Worm (Caenorhabditis elegans): ENCODE data around the gene C44C11.6.

C44C11.6 gene

ce11 chrII:12341566-12342223 is 2.9 kb upstream of the C44C11.6 start:
- TF ChIP-seq elt-1 (tag; optimal IDR thresholded peaks at IDR 0.05) (no peak), nhr-129 (tag; optimal IDR thresholded peaks at IDR 0.05) (peak; percentile 28), egl-27 (tag; optimal IDR thresholded peaks at IDR 0.05) (no peak), nhr-25 (tag; optimal IDR thresholded peaks at IDR 0.05) (peak; percentile 17), nhr-21 (tag; optimal IDR thresholded peaks at IDR 0.05) (no peak), unc-55 (GFP tag; optimal IDR thresholded peaks at IDR 0.05) (peak; percentile 24)

ce11 chrII:12342928-12343327 is 1.7 kb upstream of the C44C11.6 start:
- no peak for TF ChIP-seq sma-3 (GFP tag; optimal IDR thresholded peaks at IDR 0.05)
- no peak for TF ChIP-seq mab-5 (tag; optimal IDR thresholded peaks at IDR 0.05)
- TF ChIP-seq ztf-4 (tag; optimal IDR thresholded peaks at IDR 0.05): no peak
- TF ChIP-seq snpc-4 (tag; optimal IDR thresholded peaks at IDR 0.05): no peak
- no peak for TF ChIP-seq elt-1 (tag; optimal IDR thresholded peaks at IDR 0.05)
- no peak for TF ChIP-seq lin-13 (GFP tag; optimal IDR thresholded peaks at IDR 0.05)
- TF ChIP-seq nhr-23 (tag; optimal IDR thresholded peaks at IDR 0.05): no peak
- TF ChIP-seq nhr-25 (tag; optimal IDR thresholded peaks at IDR 0.05): no peak
- TF ChIP-seq ztf-1 (GFP tag; conservative IDR thresholded peaks at IDR 0.05): no peak
- TF ChIP-seq unc-62 (GFP tag; optimal IDR thresholded peaks at IDR 0.05): no peak
- TF ChIP-seq skn-1 (tag; optimal IDR thresholded peaks at IDR 0.05): no peak
- no peak for TF ChIP-seq nhr-237 (tag; optimal IDR thresholded peaks at IDR 0.05)
- TF ChIP-seq gmeb-1 (tag; optimal IDR thresholded peaks at IDR 0.05): no peak
- no peak for TF ChIP-seq zag-1 (tag; optimal IDR thresholded peaks at IDR 0.05)

ce11 chrII:12343710-12344109 is 899 bp upstream of the C44C11.6 start:
- TF ChIP-seq dmd-4 (tag; optimal IDR thresholded peaks at IDR 0.05): no peak
- TF ChIP-seq F13H6.1 (tag; optimal IDR thresholded peaks at IDR 0.05): no peak
- TF ChIP-seq sma-3 (GFP tag; optimal IDR thresholded peaks at IDR 0.05): no peak
- TF ChIP-seq C34F6.9 (tag; optimal IDR thresholded peaks at IDR 0.05): no peak
- no peak for TF ChIP-seq nhr-237 (tag; optimal IDR thresholded peaks at IDR 0.05)
- TF ChIP-seq mbf-1 (tag; optimal IDR thresholded peaks at IDR 0.05): no peak
- TF ChIP-seq nhr-12 (tag; optimal IDR thresholded peaks at IDR 0.05): no peak
- TF ChIP-seq ZK546.5 (tag; optimal IDR thresholded peaks at IDR 0.05): no peak
- TF ChIP-seq alr-1 (tag; optimal IDR thresholded peaks at IDR 0.05): no peak
- TF ChIP-seq nhr-77 (tag; optimal IDR thresholded peaks at IDR 0.05): no peak
- no peak for TF ChIP-seq nhr-23 (tag; optimal IDR thresholded peaks at IDR 0.05)
- no peak for TF ChIP-seq unc-62 (GFP tag; optimal IDR thresholded peaks at IDR 0.05)
- TF ChIP-seq peb-1 (tag; optimal IDR thresholded peaks at IDR 0.05): no peak
- no peak for TF ChIP-seq blmp-1 (tag; optimal IDR thresholded peaks at IDR 0.05; ENCODE audit: insufficient read depth)
- TF ChIP-seq snpc-4 (tag; optimal IDR thresholded peaks at IDR 0.05): no peak
- TF ChIP-seq crh-2 (tag; optimal IDR thresholded peaks at IDR 0.05): no peak
- TF ChIP-seq gmeb-1 (tag; optimal IDR thresholded peaks at IDR 0.05): no peak
- no peak for TF ChIP-seq elt-1 (tag; optimal IDR thresholded peaks at IDR 0.05)

ce11 chrII:12346289-12346989 is 1.8 kb downstream of the C44C11.6 start:
- TF ChIP-seq ztf-11 (tag; optimal IDR thresholded peaks at IDR 0.05): no peak

ce11 chrII:12348957-12349356 is 4.3 kb downstream of the C44C11.6 start:
- TF ChIP-seq elt-1 (tag; optimal IDR thresholded peaks at IDR 0.05) (no peak), ama-1 (optimal IDR thresholded peaks at IDR 0.05) (no peak), F13H6.1 (tag; optimal IDR thresholded peaks at IDR 0.05) (no peak), ztf-4 (tag; optimal IDR thresholded peaks at IDR 0.05) (no peak), egl-27 (tag; optimal IDR thresholded peaks at IDR 0.05) (no peak), mab-5 (tag; optimal IDR thresholded peaks at IDR 0.05) (no peak), lin-13 (GFP tag; optimal IDR thresholded peaks at IDR 0.05) (no peak), sma-9 (GFP tag; optimal IDR thresholded peaks at IDR 0.05) (no peak), sma-9 (tag; optimal IDR thresholded peaks at IDR 0.05) (no peak), mbf-1 (tag; optimal IDR thresholded peaks at IDR 0.05) (no peak), lin-11 (tag; optimal IDR thresholded peaks at IDR 0.05) (no peak)
